Worm (Caenorhabditis elegans) whole organism, late embryonic: ENCODE data around the gene F40G12.4.

Experiments
- ceh-19 ChIP-seq: fragments of 200-800 bp; sonication (Bioruptor generic); optimal IDR thresholded peaks from 2 replicates; lab custom pipeline; 2018; ENCODE audit warnings: mild to moderate bottlenecking, missing genetic modification characterization, missing compliant biosample characterization
- fkh-10 ChIP-seq: fragments of 150-350 bp; optimal IDR thresholded peaks from 2 replicates; lab custom pipeline; 2014; ENCODE audit warnings: missing biosample characterization, missing genetic modification reagents, missing genetic modification characterization
- hlh-30 ChIP-seq: sonication (generic microtip); optimal IDR thresholded peaks from 2 replicates; lab custom pipeline; 2017; ENCODE audit warnings: antibody characterized with exemption, missing genetic modification characterization, missing compliant biosample characterization; ENCODE audit not compliant: insufficient read depth
- nhr-11 ChIP-seq: fragments of 150-350 bp; optimal IDR thresholded peaks from 2 replicates; lab custom pipeline; 2014; ENCODE audit warnings: missing biosample characterization, missing genetic modification characterization
- npax-4 ChIP-seq: sonication (generic microtip); optimal IDR thresholded peaks from 2 replicates; lab custom pipeline; 2016; ENCODE audit warnings: missing genetic modification characterization, missing compliant biosample characterization
- pag-3 ChIP-seq: sonication (generic microtip); optimal IDR thresholded peaks from 2 replicates; lab custom pipeline; 2016; ENCODE audit warnings: missing compliant biosample characterization, missing genetic modification characterization, borderline replicate concordance
- pha-4 ChIP-seq: fragments of 150-350 bp; optimal IDR thresholded peaks from 2 replicates; lab custom pipeline; 2018; ENCODE audit warnings: missing biosample characterization, missing genetic modification reagents, missing genetic modification characterization
- pqm-1 ChIP-seq: sonication (generic microtip); optimal IDR thresholded peaks from 2 replicates; lab custom pipeline; 2016; ENCODE audit warnings: missing genetic modification characterization, missing compliant biosample characterization
- rnt-1 ChIP-seq: sonication (generic microtip); optimal IDR thresholded peaks from 2 replicates; lab custom pipeline; 2016; ENCODE audit warnings: missing genetic modification characterization, missing compliant biosample characterization
- tbx-2 ChIP-seq: sonication (generic microtip); optimal IDR thresholded peaks from 2 replicates; lab custom pipeline; 2016; ENCODE audit warnings: missing genetic modification characterization, missing compliant biosample characterization

DNA sequence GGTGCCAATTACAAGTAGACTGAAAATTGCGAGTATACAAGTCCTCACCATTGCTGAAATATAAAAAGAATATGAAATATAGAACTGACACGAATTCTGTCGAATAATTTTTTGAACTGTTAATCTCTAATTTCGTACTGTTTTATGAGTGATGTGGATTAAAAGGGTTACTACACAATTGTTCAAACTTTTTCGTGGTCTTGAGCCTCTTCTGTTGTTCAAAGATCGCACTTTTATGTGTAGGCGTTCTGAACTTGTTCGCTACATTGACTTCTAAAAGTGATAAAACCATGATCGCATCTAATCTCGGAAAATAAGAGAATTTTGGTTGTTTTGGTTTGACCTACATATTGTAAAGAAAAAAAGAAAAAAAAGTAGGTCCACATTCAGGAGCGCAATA, 20.5 kb downstream of the F40G12.4 start, which contains the start of gene K02E11.4:
- no peak for TF ChIP-seq rnt-1 (tag; lab: Kevin White, UChicago)
- no peak for TF ChIP-seq hlh-30
- no peak for TF ChIP-seq fkh-10
- TF ChIP-seq nhr-11 (tag; lab: Kevin White, UChicago): no peak
- TF ChIP-seq npax-4 (tag; lab: Kevin White, UChicago): no peak
- TF ChIP-seq pqm-1 (tag; lab: Kevin White, UChicago): no peak
- TF ChIP-seq pag-3 (tag; lab: Kevin White, UChicago): no peak
- no peak for TF ChIP-seq pha-4 (tag; lab: Kevin White, UChicago)
- no peak for TF ChIP-seq ceh-19
- no peak for TF ChIP-seq tbx-2 (tag; lab: Kevin White, UChicago)
